Fruit fly (Drosophila melanogaster) S2 (cell line): Measurements from ENCODE around the gene CG7294.

ENCODE experiments used
- CG8478 ChIP-seq: fragments of >200 bp; optimal IDR thresholded peaks from 2 replicates; lab custom pipeline; 2018
- CTCF ChIP-seq, 2 experiments: fragments of >200 bp; optimal IDR thresholded peaks; 2 replicates each; lab custom pipeline; 2018

- TF ChIP-seq CG8478 (lab: Kevin White, UChicago) (no peak), CTCF (optimal IDR thresholded peaks at IDR 0.05; lab: Kevin White, UChicago) (no peak)
These were observed 307 bp downstream of the CG7294 start for dm6 chr2L:10688764-10689163.
